Worm (Caenorhabditis elegans): Measurements from ENCODE around the gene utx-1.

Gene utx-1

ce11 chrX:8507576-8507975 is 49.4 kb upstream of the utx-1 start, which contains the start of gene H03E18.1:
Gene H03E18.1 (plus strand): TSS chrX:8507876.
- TF ChIP-seq ceh-45 (GFP tag; IDR thresholded peaks at IDR 0.05) (no peak), F13H6.1 (tag; optimal IDR thresholded peaks at IDR 0.05) (no peak), rnt-1 (tag; optimal IDR thresholded peaks at IDR 0.05) (no peak), odd-2 (tag; optimal IDR thresholded peaks at IDR 0.05) (no peak), unc-55 (GFP tag; optimal IDR thresholded peaks at IDR 0.05) (no peak), nhr-232 (tag; optimal IDR thresholded peaks at IDR 0.05) (no peak)

DNA sequence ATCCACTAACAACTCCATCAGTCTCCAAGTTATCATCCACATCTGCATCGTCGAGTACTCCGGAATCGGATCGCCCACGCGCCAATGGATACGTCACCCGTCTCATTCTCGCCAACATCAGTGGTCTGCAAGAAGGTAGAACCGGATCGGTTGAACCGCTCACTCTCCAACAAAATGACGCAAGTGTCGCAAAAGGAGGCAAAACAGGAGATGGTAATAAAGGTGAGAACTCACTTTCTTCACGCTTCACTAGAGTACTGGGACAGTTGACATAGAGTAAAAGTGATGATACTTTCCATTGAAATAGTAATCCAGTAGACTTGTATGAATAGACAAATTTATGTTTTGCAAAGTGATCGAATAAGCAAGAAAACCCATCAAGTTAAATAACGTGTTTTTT is 47.9 kb upstream of the utx-1 start:
- no peak for TF ChIP-seq ceh-22 (tag; optimal IDR thresholded peaks at IDR 0.05)
- TF ChIP-seq pax-1 (tag; optimal IDR thresholded peaks at IDR 0.05), result no peak
- TF ChIP-seq ets-4 (tag; optimal IDR thresholded peaks at IDR 0.05), result no peak
- TF ChIP-seq lim-6 (tag; optimal IDR thresholded peaks at IDR 0.05), result no peak
- TF ChIP-seq hlh-8 (tag; optimal IDR thresholded peaks at IDR 0.05), result no peak
- no peak for TF ChIP-seq ref-2 (tag; optimal IDR thresholded peaks at IDR 0.05)
- TF ChIP-seq hlh-13 (GFP tag; optimal IDR thresholded peaks at IDR 0.05), result no peak
- no peak for TF ChIP-seq elt-4 (tag; optimal IDR thresholded peaks at IDR 0.05)
- no peak for TF ChIP-seq eyg-1 (tag; optimal IDR thresholded peaks at IDR 0.05)
- no peak for TF ChIP-seq ceh-2 (tag; optimal IDR thresholded peaks at IDR 0.05)
- no peak for TF ChIP-seq gmeb-2 (tag; optimal IDR thresholded peaks at IDR 0.05)
- no peak for TF ChIP-seq K02D7.2 (tag; optimal IDR thresholded peaks at IDR 0.05)

DNA sequence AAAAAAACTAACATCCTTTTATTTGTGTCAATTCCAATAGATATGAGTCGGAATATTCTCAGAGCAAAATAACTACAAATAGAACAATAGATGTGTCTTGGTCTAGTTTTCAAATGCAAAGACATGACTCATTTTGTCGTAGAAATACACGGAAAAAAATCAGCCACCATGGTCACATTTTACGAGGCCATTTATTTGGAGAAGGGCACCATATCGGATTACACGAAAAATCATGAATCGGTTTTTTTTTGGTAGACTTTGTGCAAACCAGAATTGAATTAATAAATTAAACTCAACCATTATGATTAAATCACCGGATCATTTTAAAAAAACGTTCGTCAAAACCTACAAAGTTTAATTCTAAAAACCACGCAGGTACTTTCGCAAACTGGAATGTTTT is 36.5 kb upstream of the utx-1 start, which contains the start of gene H03E18.2:
H03E18.2 (minus strand) TSS at position 101 of the 400 bp plus-strand sequence.
- TF ChIP-seq ttx-3 (tag; optimal IDR thresholded peaks at IDR 0.05) (no peak), sdc-2 (tag; optimal IDR thresholded peaks at IDR 0.05) (no peak), nhr-11 (tag; optimal IDR thresholded peaks at IDR 0.05) (no peak), ceh-48 (tag; optimal IDR thresholded peaks at IDR 0.05) (no peak), ceh-19 (GFP tag; optimal IDR thresholded peaks at IDR 0.05) (no peak), pat-9 (tag; optimal IDR thresholded peaks at IDR 0.05) (no peak), tbx-7 (tag; optimal IDR thresholded peaks at IDR 0.05) (no peak), unc-55 (GFP tag; optimal IDR thresholded peaks at IDR 0.05) (no peak)

- TF ChIP-seq ets-4 (tag; optimal IDR thresholded peaks at IDR 0.05), result no peak
- no peak for TF ChIP-seq zip-5 (tag; optimal IDR thresholded peaks at IDR 0.05)
- no peak for TF ChIP-seq npax-4 (tag; optimal IDR thresholded peaks at IDR 0.05)
- TF ChIP-seq fax-1 (tag; optimal IDR thresholded peaks at IDR 0.05), result no peak
- no peak for TF ChIP-seq pat-9 (tag; optimal IDR thresholded peaks at IDR 0.05)
- TF ChIP-seq sdc-2 (tag; optimal IDR thresholded peaks at IDR 0.05), result no peak
These were observed 35.3 kb upstream of the utx-1 start, which contains the start of gene C03G5.14 for ce11 chrX:8521614-8522013. Gene C03G5.14 (plus strand): TSS chrX:8521914.

ce11 chrX:8523000-8523399 is 33.9 kb upstream of the utx-1 start:
- TF ChIP-seq pros-1 (tag; optimal IDR thresholded peaks at IDR 0.05) (no peak), ceh-6 (GFP tag; optimal IDR thresholded peaks at IDR 0.05) (no peak), zip-5 (tag; optimal IDR thresholded peaks at IDR 0.05) (no peak), unc-3 (GFP tag; conservative IDR thresholded peaks at IDR 0.05) (no peak), unc-3 (tag; optimal IDR thresholded peaks at IDR 0.05) (no peak), madf-2 (tag; optimal IDR thresholded peaks at IDR 0.05) (no peak), Y22D7AL.16 (tag; optimal IDR thresholded peaks at IDR 0.05) (no peak), ceh-22 (tag; optimal IDR thresholded peaks at IDR 0.05) (no peak), ceh-45 (GFP tag; IDR thresholded peaks at IDR 0.05) (no peak), nhr-232 (tag; optimal IDR thresholded peaks at IDR 0.05) (no peak), ttx-3 (tag; optimal IDR thresholded peaks at IDR 0.05) (no peak)

DNA sequence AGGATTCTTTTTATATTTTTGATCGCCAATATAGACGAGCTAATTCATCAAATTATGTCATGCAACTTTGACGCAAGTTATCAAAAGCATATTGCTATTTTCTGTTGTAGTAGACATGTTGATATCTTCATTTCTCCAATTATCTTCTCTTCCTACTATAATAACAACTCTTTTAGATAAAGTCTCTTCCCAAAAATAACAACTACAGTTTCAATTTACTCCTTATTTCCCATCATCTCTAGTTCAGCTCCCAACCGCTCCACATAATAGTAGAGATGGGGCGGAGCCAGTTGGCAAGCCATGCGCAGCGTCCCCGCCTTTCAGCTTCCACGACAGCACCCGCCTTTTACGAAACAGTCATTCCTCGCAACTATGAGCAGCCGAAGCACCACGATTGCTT is 29.0 kb upstream of the utx-1 start, which contains the start of gene flp-5:
flp-5 (plus strand) TSS at position 301 of the 400 bp plus-strand sequence.
- TF ChIP-seq fkh-6 (tag; optimal IDR thresholded peaks at IDR 0.05) (no peak), F13H6.1 (tag; optimal IDR thresholded peaks at IDR 0.05) (no peak), ref-2 (tag; optimal IDR thresholded peaks at IDR 0.05) (no peak), hlh-6 (tag; optimal IDR thresholded peaks at IDR 0.05) (no peak), pat-9 (tag; optimal IDR thresholded peaks at IDR 0.05) (no peak), pha-4 (tag; optimal IDR thresholded peaks at IDR 0.05) (no peak), sox-2 (GFP tag; IDR thresholded peaks at IDR 0.05) (no peak), unc-86 (tag; optimal IDR thresholded peaks at IDR 0.05) (no peak), npax-4 (tag; optimal IDR thresholded peaks at IDR 0.05) (no peak), fax-1 (tag; optimal IDR thresholded peaks at IDR 0.05) (no peak)
